Worm (Caenorhabditis elegans) whole organism, young adult: ENCODE data around the gene mre-11.

ENCODE experiments used
- F22D6.2 ChIP-seq: sonication (generic microtip); optimal IDR thresholded peaks from 2 replicates; lab custom pipeline; 2016; ENCODE audit warnings: mild to moderate bottlenecking, missing genetic modification characterization, missing compliant biosample characterization
- F23B12.7 ChIP-seq: sonication (generic microtip); optimal IDR thresholded peaks from 2 replicates; lab custom pipeline; 2017; ENCODE audit warnings: missing genetic modification characterization, mild to moderate bottlenecking, missing compliant biosample characterization, antibody characterized with exemption, moderate library complexity; ENCODE audit not compliant: insufficient read depth
- F37B4.10 ChIP-seq: fragments of 200-800 bp; sonication (Bioruptor generic); IDR thresholded peaks from 2 replicates; pipeline ENCODE4 v1.3.6; 2022; ENCODE audit warnings: missing genetic modification characterization, missing compliant biosample characterization
- F52B5.7 ChIP-seq: sonication (generic microtip); optimal IDR thresholded peaks from 2 replicates; lab custom pipeline; 2016; ENCODE audit warnings: mild to moderate bottlenecking, missing genetic modification characterization, missing compliant biosample characterization
- F55B11.4 ChIP-seq: sonication (generic microtip); optimal IDR thresholded peaks from 2 replicates; lab custom pipeline; 2016; ENCODE audit warnings: missing compliant biosample characterization, missing genetic modification characterization, borderline replicate concordance; ENCODE audit not compliant: insufficient read depth
- K11D2.4 ChIP-seq: fragments of 200-800 bp; sonication (Bioruptor generic); IDR thresholded peaks from 2 replicates; pipeline ENCODE4 v1.3.6; 2022; ENCODE audit warnings: missing genetic modification reagents, missing genetic modification characterization, missing compliant biosample characterization
- Y53G8AR.9 ChIP-seq: fragments of 200-800 bp; sonication (Bioruptor generic); conservative IDR thresholded peaks from 2 replicates; pipeline ENCODE4 v1.3.6; 2022; ENCODE audit warnings: missing genetic modification reagents, missing genetic modification characterization, missing compliant biosample characterization
- Y79H2A.3 ChIP-seq: fragments of 200-800 bp; sonication (Bioruptor generic); conservative IDR thresholded peaks from 2 replicates; pipeline ENCODE4 v1.3.6; 2022; ENCODE audit warnings: missing genetic modification reagents, missing genetic modification characterization, missing compliant biosample characterization
- ama-1 ChIP-seq, 3 experiments: fragments of 150-350 bp in 1 of 3; sonication (generic microtip) in 2 of 3; optimal IDR thresholded peaks; 2 replicates each; lab custom pipeline; 2014 to 2018; ENCODE audit warnings: missing biosample characterization in 2 of 3, missing genetic modification characterization in 2 of 3, missing genetic modification reagents in 2 of 3
- aptf-2 ChIP-seq: fragments of 200-800 bp; sonication (Bioruptor generic); conservative IDR thresholded peaks from 2 replicates; pipeline ENCODE4 v1.3.6; 2022; ENCODE audit warnings: missing genetic modification reagents, missing genetic modification characterization, missing compliant biosample characterization
- aptf-3 ChIP-seq: fragments of 200-800 bp; sonication (Bioruptor generic); IDR thresholded peaks from 2 replicates; pipeline ENCODE4 v1.3.6; 2022; ENCODE audit warnings: missing genetic modification characterization, missing compliant biosample characterization
- atf-7 ChIP-seq: sonication (generic microtip); optimal IDR thresholded peaks from 2 replicates; lab custom pipeline; 2017; ENCODE audit warnings: mild to moderate bottlenecking, missing genetic modification characterization, missing compliant biosample characterization
- athp-1 ChIP-seq: sonication (generic microtip); optimal IDR thresholded peaks from 2 replicates; lab custom pipeline; 2017; ENCODE audit warnings: mild to moderate bottlenecking, missing genetic modification characterization, missing compliant biosample characterization
- attf-5 ChIP-seq: fragments of 200-800 bp; sonication (Bioruptor generic); optimal IDR thresholded peaks from 2 replicates; lab custom pipeline; 2018; ENCODE audit warnings: mild to moderate bottlenecking, missing genetic modification characterization, missing compliant biosample characterization
- bed-2 ChIP-seq: fragments of 200-800 bp; sonication (Bioruptor generic); IDR thresholded peaks from 2 replicates; pipeline ENCODE4 v1.3.6; 2022; ENCODE audit warnings: missing genetic modification reagents, missing genetic modification characterization, missing compliant biosample characterization
- cebp-1 ChIP-seq, 2 experiments: fragments of 200-800 bp in 1 of 2; sonication (Bioruptor generic) in 1 of 2; sonication (generic microtip) in 1 of 2; IDR thresholded peaks in 1 of 2; optimal IDR thresholded peaks in 1 of 2; 2 replicates each; pipeline versions ENCODE4 v1.3.6 to Lab custom; 2017 to 2022; ENCODE audit warnings: missing compliant biosample characterization in 2 of 2, missing genetic modification characterization in 2 of 2, mild to moderate bottlenecking in 1 of 2, missing genetic modification reagents in 1 of 2, moderate library complexity in 1 of 2
- ceh-40 ChIP-seq: fragments of 200-800 bp; sonication (Bioruptor generic); IDR thresholded peaks from 2 replicates; pipeline ENCODE4 v1.3.6; 2022; ENCODE audit warnings: missing genetic modification characterization, missing compliant biosample characterization
- dox-1 ChIP-seq: fragments of 200-800 bp; sonication (Bioruptor generic); IDR thresholded peaks from 2 replicates; pipeline ENCODE4 v1.3.6; 2022; ENCODE audit warnings: missing genetic modification reagents, missing genetic modification characterization, missing compliant biosample characterization
- dpl-1 ChIP-seq: fragments of 150-350 bp; optimal IDR thresholded peaks from 2 replicates; lab custom pipeline; 2014; ENCODE audit warnings: missing biosample characterization, missing genetic modification reagents, missing genetic modification characterization
- egl-18 ChIP-seq: fragments of 200-800 bp; sonication (Bioruptor generic); IDR thresholded peaks from 2 replicates; pipeline ENCODE4 v1.3.6; 2022; ENCODE audit warnings: missing genetic modification reagents, missing genetic modification characterization, missing compliant biosample characterization
- egrh-3 ChIP-seq: fragments of 200-800 bp; sonication (Bioruptor generic); IDR thresholded peaks from 2 replicates; pipeline ENCODE4 v1.3.6; 2022; ENCODE audit warnings: missing genetic modification reagents, missing genetic modification characterization, missing compliant biosample characterization
- ekl-4 ChIP-seq: fragments of 200-800 bp; sonication (Bioruptor generic); IDR thresholded peaks from 2 replicates; pipeline ENCODE4 v1.3.6; 2022; ENCODE audit warnings: missing genetic modification reagents, missing genetic modification characterization, missing compliant biosample characterization
- hrde-1 ChIP-seq: sonication (generic microtip); optimal IDR thresholded peaks from 2 replicates; lab custom pipeline; 2016; ENCODE audit warnings: missing genetic modification characterization, mild to moderate bottlenecking, missing compliant biosample characterization, moderate library complexity, missing genotype, missing genetic modification reagents, borderline replicate concordance
- lag-1 ChIP-seq: fragments of 200-800 bp; sonication (Bioruptor generic); IDR thresholded peaks from 2 replicates; pipeline ENCODE4 v1.3.6; 2022; ENCODE audit warnings: missing genetic modification reagents, missing genetic modification characterization, missing compliant biosample characterization
- lin-26 ChIP-seq: fragments of 200-800 bp; sonication (Bioruptor generic); IDR thresholded peaks from 2 replicates; pipeline ENCODE4 v1.3.6; 2022; ENCODE audit warnings: missing genetic modification reagents, missing genetic modification characterization, missing compliant biosample characterization
- lin-35 ChIP-seq, 3 experiments: fragments of 150-350 bp in 2 of 3; sonication (generic microtip) in 1 of 3; optimal IDR thresholded peaks; 2 replicates each; lab custom pipeline; 2014 to 2018; ENCODE audit warnings: missing biosample characterization in 3 of 3, missing genetic modification characterization in 3 of 3, missing genetic modification reagents in 3 of 3
- lin-54 ChIP-seq: fragments of 200-800 bp; sonication (Bioruptor generic); optimal IDR thresholded peaks from 2 replicates; lab custom pipeline; 2018; ENCODE audit warnings: mild to moderate bottlenecking, missing genetic modification characterization, missing compliant biosample characterization
- lsy-27 ChIP-seq: sonication (generic microtip); optimal IDR thresholded peaks from 2 replicates; lab custom pipeline; 2017; ENCODE audit warnings: missing genetic modification characterization, mild to moderate bottlenecking, missing compliant biosample characterization, antibody characterized with exemption, missing genotype, borderline replicate concordance; ENCODE audit not compliant: insufficient read depth
- madf-10 ChIP-seq: sonication (generic microtip); optimal IDR thresholded peaks from 2 replicates; lab custom pipeline; 2016; ENCODE audit warnings: mild to moderate bottlenecking, missing genetic modification characterization, missing compliant biosample characterization
- mcd-1 ChIP-seq: fragments of 200-800 bp; sonication (Bioruptor generic); IDR thresholded peaks from 2 replicates; pipeline ENCODE4 v1.3.6; 2022; ENCODE audit warnings: missing genetic modification reagents, missing genetic modification characterization, missing compliant biosample characterization
- mel-28 ChIP-seq: sonication (generic microtip); optimal IDR thresholded peaks from 2 replicates; lab custom pipeline; 2016; ENCODE audit warnings: borderline replicate concordance, mild to moderate bottlenecking, missing genetic modification characterization, missing compliant biosample characterization
- mes-4 ChIP-seq: sonication (generic microtip); optimal IDR thresholded peaks from 2 replicates; lab custom pipeline; 2016; ENCODE audit warnings: missing genotype, missing genetic modification characterization, missing compliant biosample characterization
- nfya-2 ChIP-seq: fragments of 200-800 bp; sonication (Bioruptor generic); IDR thresholded peaks from 2 replicates; pipeline ENCODE4 v1.3.6; 2022; ENCODE audit warnings: missing genetic modification reagents, missing genetic modification characterization, missing compliant biosample characterization
- nfyb-1 ChIP-seq: fragments of 200-800 bp; sonication (Bioruptor generic); IDR thresholded peaks from 2 replicates; pipeline ENCODE4 v1.3.6; 2022; ENCODE audit warnings: missing genetic modification reagents, missing genetic modification characterization, missing compliant biosample characterization
- nhr-80 ChIP-seq: sonication (generic microtip); optimal IDR thresholded peaks from 2 replicates; lab custom pipeline; 2016; ENCODE audit warnings: missing genetic modification characterization, missing compliant biosample characterization
- rpc-1 ChIP-seq, 2 experiments: fragments of 150-350 bp in 1 of 2; sonication (generic microtip) in 1 of 2; optimal IDR thresholded peaks; 2 replicates each; lab custom pipeline; 2014 to 2018; ENCODE audit warnings: missing biosample characterization in 1 of 2, missing genetic modification characterization in 1 of 2, missing genetic modification reagents in 1 of 2, missing genotype in 1 of 2
- snpc-3.4 ChIP-seq: sonication (generic microtip); optimal IDR thresholded peaks from 2 replicates; lab custom pipeline; 2017; ENCODE audit warnings: missing genetic modification characterization, mild to moderate bottlenecking, missing compliant biosample characterization, antibody characterized with exemption, moderate library complexity, missing genotype, missing genetic modification reagents
- snpc-4 ChIP-seq, 5 experiments: fragments of 150-350 bp in 1 of 5; sonication (generic microtip) in 4 of 5; optimal IDR thresholded peaks; 2 replicates each; lab custom pipeline; 2014 to 2018; ENCODE audit warnings: missing genetic modification characterization in 5 of 5, missing biosample characterization in 3 of 5, antibody characterized with exemption in 2 of 5, mild to moderate bottlenecking in 2 of 5, missing compliant biosample characterization in 2 of 5, missing genotype in 2 of 5, moderate library complexity in 2 of 5, missing genetic modification reagents in 1 of 5
- tbp1 ChIP-seq: fragments of 200-800 bp; sonication (Bioruptor generic); optimal IDR thresholded peaks from 2 replicates; lab custom pipeline; 2018; ENCODE audit warnings: mild to moderate bottlenecking, missing genetic modification characterization, missing compliant biosample characterization
- ztf-25 ChIP-seq: fragments of 200-800 bp; sonication (Bioruptor generic); IDR thresholded peaks from 2 replicates; pipeline ENCODE4 v1.3.6; 2022; ENCODE audit warnings: missing genetic modification reagents, missing genetic modification characterization, missing compliant biosample characterization
- ztf-28 ChIP-seq: fragments of 200-800 bp; sonication (Bioruptor generic); IDR thresholded peaks from 2 replicates; pipeline ENCODE4 v1.3.6; 2022; ENCODE audit warnings: missing genetic modification reagents, missing genetic modification characterization, missing compliant biosample characterization
- ztf-6 ChIP-seq: fragments of 200-800 bp; sonication (Bioruptor generic); IDR thresholded peaks from 2 replicates; pipeline ENCODE4 v1.3.6; 2022; ENCODE audit warnings: missing genetic modification reagents, missing genetic modification characterization, missing compliant biosample characterization

The mre-11 gene

DNA sequence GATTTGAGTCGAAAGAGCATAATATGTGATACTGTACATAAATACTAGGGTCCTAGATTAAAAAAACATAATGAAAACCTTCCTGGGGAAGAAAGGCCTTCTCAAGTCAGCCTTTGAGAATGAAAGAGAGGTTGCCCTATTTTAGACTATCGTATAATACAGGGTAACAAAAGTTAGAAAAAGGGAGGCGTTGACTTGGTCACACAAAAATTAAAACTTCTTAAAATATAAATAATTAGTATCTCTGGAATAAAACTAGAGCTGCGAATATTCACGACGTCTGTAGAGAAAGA, 24.1 kb downstream of the mre-11 start (continued):
- no peak for TF ChIP-seq ama-1 (optimal IDR thresholded peaks at IDR 0.05; lab: Kevin White, UChicago)
- TF ChIP-seq ama-1 (GFP tag; optimal IDR thresholded peaks at IDR 0.05; lab: Kevin White, UChicago) = peak in 1 of 2 experiments; percentile 5
- TF ChIP-seq dpl-1 (GFP tag; lab: Kevin White, UChicago) = no peak
- no peak for TF ChIP-seq athp-1 (tag; lab: Kevin White, UChicago)
- TF ChIP-seq snpc-4 (GFP tag; optimal IDR thresholded peaks at IDR 0.05; lab: Kevin White, UChicago) = no peak
- no peak for TF ChIP-seq snpc-4 (tag; optimal IDR thresholded peaks at IDR 0.05; lab: Kevin White, UChicago)
- TF ChIP-seq attf-5 (GFP tag; lab: Kevin White, UChicago) = no peak
- TF ChIP-seq ztf-6 (GFP tag; lab: Robert Waterston, UW) = no peak
- no peak for TF ChIP-seq dox-1 (GFP tag; lab: Robert Waterston, UW)
- TF ChIP-seq ztf-28 = 0 out of 2 replicates have a peak, but pooled peaks have one; percentile 5

DNA sequence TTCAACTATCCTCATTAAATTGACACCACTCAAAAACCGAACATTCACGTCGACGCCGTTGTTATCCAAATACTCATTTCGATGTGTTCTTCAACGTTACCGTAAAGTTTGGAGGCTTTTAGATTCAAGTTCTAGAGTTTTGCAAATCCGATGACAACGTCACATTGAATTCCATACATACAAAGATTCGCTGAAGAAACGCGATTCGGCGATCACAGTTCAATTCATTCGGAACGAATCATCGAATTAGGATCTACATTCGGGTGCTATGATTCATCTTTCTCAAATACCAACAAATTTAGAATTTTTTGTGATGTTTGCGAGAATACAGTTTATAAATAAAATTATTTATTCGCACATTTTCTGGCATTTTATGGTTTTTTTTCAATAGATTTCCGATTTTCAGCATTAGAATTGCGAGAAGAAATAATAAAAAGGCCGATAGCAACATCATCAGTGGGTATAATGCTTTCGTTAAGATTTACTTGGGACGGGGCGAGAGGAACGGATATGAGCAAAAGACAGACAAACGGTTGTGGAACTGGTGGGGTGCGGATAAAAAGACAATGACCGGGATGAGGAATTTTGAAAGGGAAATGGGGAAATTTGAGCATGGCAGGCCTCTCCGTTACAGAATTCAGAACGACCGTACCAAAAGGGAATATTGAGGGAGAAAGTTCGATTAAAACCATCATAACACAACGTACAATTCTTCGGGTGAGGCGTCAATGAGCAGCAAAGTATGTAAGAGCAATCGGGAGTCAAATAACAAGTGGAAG, 24.6 kb downstream of the mre-11 start:
- TF ChIP-seq egl-18 (GFP tag; lab: Robert Waterston, UW) (no peak), K11D2.4 (GFP tag; lab: Robert Waterston, UW) (0 out of 2 replicates have a peak, but pooled peaks have one; percentile 10), F37B4.10 (GFP tag; lab: Robert Waterston, UW) (no peak), ceh-40 (0 out of 2 replicates have a peak, but pooled peaks have one; percentile 24), tbp1 (GFP tag; lab: Kevin White, UChicago) (no peak), F23B12.7 (tag; lab: Kevin White, UChicago) (peak; percentile 4), nfyb-1 (GFP tag; lab: Robert Waterston, UW) (peak; percentile 61; the same call in 1 of the 2 replicates), atf-7 (peak; percentile 41), mel-28 (peak; percentile 35), hrde-1 (tag; lab: Kevin White, UChicago) (no peak), madf-10 (no peak), rpc-1 (optimal IDR thresholded peaks at IDR 0.05; lab: Kevin White, UChicago) (no peak), rpc-1 (tag; optimal IDR thresholded peaks at IDR 0.05; lab: Kevin White, UChicago) (no peak), F22D6.2 (no peak), ama-1 (optimal IDR thresholded peaks at IDR 0.05; lab: Kevin White, UChicago) (peak; percentile 35), ama-1 (GFP tag; optimal IDR thresholded peaks at IDR 0.05; lab: Kevin White, UChicago) (no peak), nfya-2 (no peak), snpc-3.4 (tag; lab: Kevin White, UChicago) (no peak), mcd-1 (GFP tag; lab: Robert Waterston, UW) (no peak), attf-5 (GFP tag; lab: Kevin White, UChicago) (peak; percentile 8), F55B11.4 (no peak), Y79H2A.3 (GFP tag; lab: Robert Waterston, UW) (peak; percentile 34; the same call in 1 of the 2 replicates), aptf-2 (GFP tag; lab: Robert Waterston, UW) (no peak), nhr-80 (tag; lab: Kevin White, UChicago) (no peak), Y53G8AR.9 (GFP tag; lab: Robert Waterston, UW) (no peak; the same call in 1 of the 2 replicates), F52B5.7 (tag; lab: Kevin White, UChicago) (peak; percentile 8), aptf-3 (GFP tag; lab: Robert Waterston, UW) (no peak), egrh-3 (no peak), ekl-4 (GFP tag; lab: Robert Waterston, UW) (no peak; the same call in 1 of the 2 replicates), lin-26 (GFP tag; lab: Robert Waterston, UW) (no peak), lin-54 (GFP tag; lab: Kevin White, UChicago) (no peak), lag-1 (no peak), mes-4 (no peak), ztf-25 (GFP tag; lab: Robert Waterston, UW) (no peak; the same call in 1 of the 2 replicates), lsy-27 (no peak), bed-2 (GFP tag; lab: Robert Waterston, UW) (no peak), cebp-1 (GFP tag; IDR thresholded peaks at IDR 0.05; lab: Robert Waterston, UW) (no peak), cebp-1 (tag; optimal IDR thresholded peaks at IDR 0.05; lab: Kevin White, UChicago) (peak; percentile 55), lin-35 (GFP tag; optimal IDR thresholded peaks at IDR 0.05; lab: Kevin White, UChicago) (peak in 2 of 3 experiments; percentile 3 to 21)
